Worm (Caenorhabditis elegans) whole organism, L2 larva: ENCODE data around the gene inx-10.

Experiments
- aly-2 ChIP-seq: fragments of 150-350 bp; optimal IDR thresholded peaks from 2 replicates; lab custom pipeline; 2014; ENCODE audit warnings: missing biosample characterization, missing genetic modification characterization
- ama-1 ChIP-seq: fragments of 150-350 bp; optimal IDR thresholded peaks from 2 replicates; lab custom pipeline; 2018; ENCODE audit warnings: inconsistent platforms
- ceh-82 ChIP-seq: fragments of 150-350 bp; optimal IDR thresholded peaks from 2 replicates; lab custom pipeline; 2014; ENCODE audit warnings: missing biosample characterization, missing genetic modification characterization
- elt-1 ChIP-seq: fragments of 150-350 bp; optimal IDR thresholded peaks from 2 replicates; lab custom pipeline; 2014; ENCODE audit warnings: missing biosample characterization, missing genetic modification characterization
- nhr-11 ChIP-seq: fragments of 150-350 bp; optimal IDR thresholded peaks from 2 replicates; lab custom pipeline; 2014; ENCODE audit warnings: missing biosample characterization, missing genetic modification characterization
- nhr-23 ChIP-seq: fragments of 150-350 bp; optimal IDR thresholded peaks from 2 replicates; lab custom pipeline; 2014; ENCODE audit warnings: missing biosample characterization, missing genetic modification reagents, missing genetic modification characterization
- nhr-237 ChIP-seq: fragments of 150-350 bp; optimal IDR thresholded peaks from 2 replicates; lab custom pipeline; 2014; ENCODE audit warnings: missing biosample characterization, missing genetic modification characterization
- ztf-1 ChIP-seq: fragments of 200-800 bp; sonication (Bioruptor generic); conservative IDR thresholded peaks from 2 replicates; pipeline ENCODE4 v1.3.6; 2022; ENCODE audit warnings: missing genetic modification characterization, missing compliant biosample characterization
- ztf-4 ChIP-seq: fragments of 150-350 bp; optimal IDR thresholded peaks from 2 replicates; lab custom pipeline; 2014; ENCODE audit warnings: missing biosample characterization, missing genetic modification characterization

DNA sequence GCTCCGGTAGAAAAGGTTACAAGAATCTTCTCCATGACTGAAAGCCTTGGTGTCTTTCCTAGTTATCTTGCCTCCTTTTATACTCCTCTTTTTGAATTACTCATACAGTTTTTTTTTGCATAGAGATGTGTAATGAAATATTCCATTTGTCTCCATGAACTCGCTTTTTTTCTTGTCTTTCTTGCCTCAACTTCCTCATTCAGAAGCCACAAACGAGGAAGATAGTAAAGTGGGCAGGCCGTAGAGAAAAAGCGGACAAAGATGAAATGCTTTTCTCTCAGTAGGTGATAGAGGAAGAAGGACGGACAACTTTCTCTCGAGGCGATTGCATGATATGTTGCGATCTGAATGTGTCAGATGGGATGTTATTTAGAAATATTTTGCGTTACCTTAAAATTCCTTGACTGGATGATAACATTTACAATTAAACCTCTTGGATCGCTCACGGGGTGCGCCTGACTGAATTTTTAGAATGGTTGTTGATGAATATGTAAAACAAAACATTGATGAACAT lies 44.3 kb downstream of the inx-10 start, which contains the start of gene col-145:
- no peak for TF ChIP-seq ama-1 (lab: Kevin White, UChicago)
- TF ChIP-seq nhr-23 (tag; lab: Kevin White, UChicago), result no peak
- TF ChIP-seq ceh-82 (tag; lab: Kevin White, UChicago), result no peak
- no peak for TF ChIP-seq nhr-11 (tag; lab: Kevin White, UChicago)
- no peak for TF ChIP-seq ztf-1 (GFP tag; lab: Robert Waterston, UW)
- TF ChIP-seq aly-2 (tag; lab: Kevin White, UChicago), result no peak
- no peak for TF ChIP-seq ztf-4 (tag; lab: Kevin White, UChicago)
- no peak for TF ChIP-seq nhr-237 (tag; lab: Kevin White, UChicago)
- TF ChIP-seq elt-1 (tag; lab: Kevin White, UChicago), result no peak
